Fruit fly (Drosophila melanogaster) whole organism, wandering third instar larva: Measurements from ENCODE around the gene SPH93.

ENCODE experiments used
- Abd-B ChIP-seq: fragments of >200 bp; optimal IDR thresholded peaks from 2 replicates; lab custom pipeline; 2017; ENCODE audit warnings: missing biosample characterization, missing genetic modification characterization
- N ChIP-seq: fragments of >200 bp; optimal IDR thresholded peaks from 2 replicates; lab custom pipeline; 2018; ENCODE audit warnings: missing biosample characterization, missing external identifiers, missing genetic modification characterization
- dmrt93B ChIP-seq: fragments of 200-800 bp; sonication (Bioruptor generic); optimal IDR thresholded peaks from 2 replicates; lab custom pipeline; 2018; ENCODE audit warnings: missing biosample characterization, mild to moderate bottlenecking, missing genetic modification characterization
- usp ChIP-seq: fragments of >200 bp; optimal IDR thresholded peaks from 2 replicates; lab custom pipeline; 2017; ENCODE audit warnings: missing biosample characterization, missing genetic modification characterization

DNA sequence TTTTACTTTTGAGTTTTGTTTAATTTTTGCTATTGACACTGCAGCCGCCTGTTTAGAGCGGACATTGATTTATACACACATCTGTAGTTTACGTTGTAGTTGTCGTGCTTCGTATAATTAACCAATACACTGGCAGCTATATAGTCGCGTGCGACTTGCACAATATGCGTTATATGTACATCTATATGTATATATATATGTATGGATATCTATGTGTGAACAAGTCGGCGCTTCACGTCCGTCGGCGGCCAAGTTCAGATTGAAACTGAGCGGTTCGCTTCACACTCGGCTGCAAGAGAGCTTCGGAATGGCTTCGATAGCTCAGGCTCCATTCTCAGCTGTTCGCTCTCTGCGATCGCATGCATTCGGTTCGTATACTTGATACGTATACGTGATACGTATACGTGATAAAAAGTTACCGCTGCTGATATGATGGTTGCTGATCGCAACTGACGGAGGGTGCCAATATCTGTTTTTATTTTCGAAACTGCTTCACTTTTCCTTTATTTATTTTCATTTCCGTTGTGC, 27.7 kb downstream of the SPH93 start:
- TF ChIP-seq dmrt93B (GFP tag; lab: Kevin White, UChicago) (no peak), usp (GFP tag; lab: Kevin White, UChicago) (no peak), Abd-B (GFP tag; lab: Kevin White, UChicago) (no peak), N (no peak)
